Worm (Caenorhabditis elegans) whole organism, L1 larva: ENCODE data around the gene fbxc-31.

Source experiments
- C04F5.9 ChIP-seq: sonication (generic microtip); optimal IDR thresholded peaks from 2 replicates; lab custom pipeline; 2016; ENCODE audit warnings: missing genetic modification characterization, missing compliant biosample characterization
- aha-1 ChIP-seq: fragments of 150-350 bp; optimal IDR thresholded peaks from 2 replicates; lab custom pipeline; 2014; ENCODE audit warnings: missing biosample characterization, missing genetic modification characterization
- alr-1 ChIP-seq: fragments of 200-800 bp; sonication (Bioruptor generic); optimal IDR thresholded peaks from 2 replicates; lab custom pipeline; 2018; ENCODE audit warnings: borderline replicate concordance, mild to moderate bottlenecking, missing genetic modification characterization, missing compliant biosample characterization
- aly-2 ChIP-seq: fragments of 150-350 bp; optimal IDR thresholded peaks from 2 replicates; lab custom pipeline; 2014; ENCODE audit warnings: missing biosample characterization, missing genetic modification characterization
- ceh-82 ChIP-seq, 3 experiments: fragments of 150-350 bp in 1 of 3; sonication (generic microtip) in 2 of 3; optimal IDR thresholded peaks; 2 replicates each; lab custom pipeline; 2014 to 2017; ENCODE audit warnings: missing biosample characterization in 3 of 3, missing genetic modification characterization in 3 of 3
- ces-1 ChIP-seq: fragments of 150-350 bp; optimal IDR thresholded peaks from 2 replicates; lab custom pipeline; 2014; ENCODE audit warnings: missing biosample characterization, missing genetic modification reagents, missing genetic modification characterization
- dpl-1 ChIP-seq, 3 experiments: fragments of 150-350 bp in 2 of 3; sonication (generic microtip) in 1 of 3; optimal IDR thresholded peaks; 2 replicates each; lab custom pipeline; 2014 to 2017; ENCODE audit warnings: missing biosample characterization in 3 of 3, missing genetic modification characterization in 3 of 3, missing genetic modification reagents in 3 of 3
- dsc-1 ChIP-seq: sonication (generic microtip); optimal IDR thresholded peaks from 2 replicates; lab custom pipeline; 2016; ENCODE audit warnings: mild to moderate bottlenecking, missing genetic modification characterization, missing compliant biosample characterization
- efl-1 ChIP-seq, 4 experiments: fragments of 150-350 bp; optimal IDR thresholded peaks in 3 of 4; peaks in 1 of 4; 1 replicate in 1 of 4; 2 replicates in 3 of 4; lab custom pipeline; 2014; ENCODE audit warnings: missing biosample characterization in 2 of 4, missing genetic modification characterization in 2 of 4, missing genetic modification reagents in 2 of 4
- efl-3 ChIP-seq: fragments of 200-800 bp; sonication (Bioruptor generic); optimal IDR thresholded peaks from 2 replicates; lab custom pipeline; 2018; ENCODE audit warnings: mild to moderate bottlenecking, missing genetic modification characterization, missing compliant biosample characterization
- egl-13 ChIP-seq: sonication (generic microtip); optimal IDR thresholded peaks from 2 replicates; lab custom pipeline; 2016; ENCODE audit warnings: missing genotype, missing genetic modification reagents, missing genetic modification characterization, missing compliant biosample characterization
- egl-27 ChIP-seq, 2 experiments: fragments of 150-350 bp in 1 of 2; sonication (generic microtip); optimal IDR thresholded peaks; 3 replicates each; lab custom pipeline; 2017 to 2018; ENCODE audit warnings: missing biosample characterization in 2 of 2, missing genetic modification characterization in 2 of 2, missing genetic modification reagents in 2 of 2
- elt-2 ChIP-seq: sonication (generic microtip); optimal IDR thresholded peaks from 2 replicates; lab custom pipeline; 2016; ENCODE audit warnings: missing genetic modification characterization, mild to moderate bottlenecking, inconsistent platforms, missing compliant biosample characterization, missing genetic modification reagents
- elt-3 ChIP-seq, 6 experiments: fragments of 150-350 bp in 1 of 6; sonication (generic microtip); optimal IDR thresholded peaks; 2 replicates each; lab custom pipeline; 2017 to 2018; ENCODE audit warnings: missing biosample characterization in 6 of 6, missing genetic modification characterization in 6 of 6, inconsistent platforms in 1 of 6
- ets-5 ChIP-seq: fragments of 200-800 bp; sonication (Bioruptor generic); IDR thresholded peaks from 2 replicates; pipeline ENCODE4 v1.3.6; 2022; ENCODE audit warnings: missing genetic modification characterization, missing compliant biosample characterization
- fkh-10 ChIP-seq: sonication (generic microtip); optimal IDR thresholded peaks from 2 replicates; lab custom pipeline; 2017; ENCODE audit warnings: missing biosample characterization, missing genetic modification reagents, missing genetic modification characterization
- fkh-4 ChIP-seq: sonication (generic microtip); optimal IDR thresholded peaks from 2 replicates; lab custom pipeline; 2016; ENCODE audit warnings: missing compliant biosample characterization, missing genetic modification characterization, borderline replicate concordance
- fkh-8 ChIP-seq: sonication (generic microtip); optimal IDR thresholded peaks from 2 replicates; lab custom pipeline; 2016; ENCODE audit warnings: mild to moderate bottlenecking, missing genetic modification characterization, missing compliant biosample characterization
- fos-1 ChIP-seq: fragments of 150-350 bp; optimal IDR thresholded peaks from 2 replicates; lab custom pipeline; 2014; ENCODE audit warnings: missing biosample characterization, missing genetic modification characterization
- lin-14 ChIP-seq: fragments of 200-800 bp; sonication (Bioruptor generic); optimal IDR thresholded peaks from 2 replicates; lab custom pipeline; 2018; ENCODE audit warnings: mild to moderate bottlenecking, missing genetic modification characterization, moderate library complexity, missing compliant biosample characterization
- lin-35 ChIP-seq, 2 experiments: fragments of 150-350 bp; optimal IDR thresholded peaks; 2 replicates each; lab custom pipeline; 2014; ENCODE audit warnings: missing biosample characterization in 2 of 2, missing genetic modification characterization in 2 of 2, missing genetic modification reagents in 2 of 2
- lir-3 ChIP-seq: sonication (generic microtip); optimal IDR thresholded peaks from 2 replicates; lab custom pipeline; 2016; ENCODE audit warnings: mild to moderate bottlenecking, missing genetic modification characterization, moderate library complexity, missing compliant biosample characterization; ENCODE audit not compliant: poor library complexity
- lsy-2 ChIP-seq, 2 experiments: fragments of 150-350 bp; optimal IDR thresholded peaks; 2 replicates each; lab custom pipeline; 2014; ENCODE audit warnings: missing biosample characterization in 2 of 2, missing genetic modification characterization in 2 of 2
- mab-9 ChIP-seq: fragments of 200-800 bp; sonication (Bioruptor generic); IDR thresholded peaks from 2 replicates; pipeline ENCODE4 v1.3.6; 2022; ENCODE audit warnings: missing genetic modification reagents, missing genetic modification characterization, missing compliant biosample characterization
- mdl-1 ChIP-seq, 2 experiments: fragments of 150-350 bp; optimal IDR thresholded peaks; 2 replicates each; lab custom pipeline; 2014 to 2017; ENCODE audit warnings: missing biosample characterization in 2 of 2, missing genetic modification characterization in 2 of 2, inconsistent platforms in 1 of 2
- mef-2 ChIP-seq: fragments of 150-350 bp; optimal IDR thresholded peaks from 2 replicates; lab custom pipeline; 2014; ENCODE audit warnings: missing biosample characterization, missing genetic modification characterization
- mep-1 ChIP-seq: fragments of 150-350 bp; optimal IDR thresholded peaks from 2 replicates; lab custom pipeline; 2014; ENCODE audit warnings: missing biosample characterization, missing genetic modification characterization
- nhr-12 ChIP-seq: sonication (generic microtip); optimal IDR thresholded peaks from 2 replicates; lab custom pipeline; 2017; ENCODE audit warnings: missing biosample characterization, missing genetic modification characterization
- nhr-47 ChIP-seq: sonication (generic microtip); optimal IDR thresholded peaks from 2 replicates; lab custom pipeline; 2016; ENCODE audit warnings: mild to moderate bottlenecking, missing genetic modification characterization, moderate library complexity, missing compliant biosample characterization
- nhr-77 ChIP-seq: fragments of 150-350 bp; optimal IDR thresholded peaks from 2 replicates; lab custom pipeline; 2014; ENCODE audit warnings: missing biosample characterization, missing genetic modification characterization
- nhr-85 ChIP-seq: sonication (generic microtip); peaks from one replicate; lab custom pipeline; 2016; ENCODE audit warnings: missing genetic modification characterization, inconsistent platforms, missing compliant biosample characterization
- pqm-1 ChIP-seq: sonication (generic microtip); optimal IDR thresholded peaks from 3 replicates; lab custom pipeline; 2017; ENCODE audit warnings: missing biosample characterization, missing genetic modification characterization
- rnt-1 ChIP-seq: sonication (generic microtip); optimal IDR thresholded peaks from 2 replicates; lab custom pipeline; 2016; ENCODE audit warnings: mild to moderate bottlenecking, missing genetic modification characterization, moderate library complexity, missing compliant biosample characterization
- sox-4 ChIP-seq: sonication (generic microtip); optimal IDR thresholded peaks from 2 replicates; lab custom pipeline; 2016; ENCODE audit warnings: missing genetic modification characterization, missing compliant biosample characterization
- sptf-1 ChIP-seq: fragments of 150-350 bp; optimal IDR thresholded peaks from 2 replicates; lab custom pipeline; 2014; ENCODE audit warnings: missing biosample characterization, missing genetic modification characterization
- swsn-7 ChIP-seq: sonication (generic microtip); optimal IDR thresholded peaks from 2 replicates; lab custom pipeline; 2016; ENCODE audit warnings: missing genetic modification characterization, missing compliant biosample characterization
- tbx-2 ChIP-seq: sonication (generic microtip); optimal IDR thresholded peaks from 2 replicates; lab custom pipeline; 2016; ENCODE audit warnings: missing genetic modification characterization, missing compliant biosample characterization
- unc-130 ChIP-seq: fragments of 150-350 bp; optimal IDR thresholded peaks from 2 replicates; lab custom pipeline; 2017; ENCODE audit warnings: missing biosample characterization, missing genetic modification characterization, inconsistent platforms
- unc-62 ChIP-seq: fragments of 150-350 bp; optimal IDR thresholded peaks from 2 replicates; lab custom pipeline; 2014; ENCODE audit warnings: missing biosample characterization, missing genetic modification reagents, missing genetic modification characterization
- unc-86 ChIP-seq: sonication (generic microtip); optimal IDR thresholded peaks from 2 replicates; lab custom pipeline; 2016; ENCODE audit warnings: missing genetic modification characterization, missing compliant biosample characterization
- unc-98 ChIP-seq: fragments of 200-800 bp; sonication (Bioruptor generic); IDR thresholded peaks from 2 replicates; pipeline ENCODE4 v1.3.6; 2022; ENCODE audit warnings: missing genetic modification characterization, missing compliant biosample characterization
- vab-15 ChIP-seq: sonication (generic microtip); optimal IDR thresholded peaks from 2 replicates; lab custom pipeline; 2017; ENCODE audit warnings: missing genotype, mild to moderate bottlenecking, missing genetic modification characterization, missing compliant biosample characterization
- xbp-1 ChIP-seq: sonication (generic microtip); optimal IDR thresholded peaks from 2 replicates; lab custom pipeline; 2016; ENCODE audit warnings: missing genetic modification characterization, missing compliant biosample characterization
- zag-1 ChIP-seq: fragments of 150-350 bp; optimal IDR thresholded peaks from 2 replicates; lab custom pipeline; 2014; ENCODE audit warnings: missing biosample characterization, missing genetic modification characterization
- ztf-11 ChIP-seq, 2 experiments: sonication (generic microtip); optimal IDR thresholded peaks; 2 replicates each; lab custom pipeline; 2016 to 2017; ENCODE audit warnings: missing genetic modification characterization in 2 of 2, missing biosample characterization in 1 of 2, missing compliant biosample characterization in 1 of 2

The fbxc-31 gene

DNA sequence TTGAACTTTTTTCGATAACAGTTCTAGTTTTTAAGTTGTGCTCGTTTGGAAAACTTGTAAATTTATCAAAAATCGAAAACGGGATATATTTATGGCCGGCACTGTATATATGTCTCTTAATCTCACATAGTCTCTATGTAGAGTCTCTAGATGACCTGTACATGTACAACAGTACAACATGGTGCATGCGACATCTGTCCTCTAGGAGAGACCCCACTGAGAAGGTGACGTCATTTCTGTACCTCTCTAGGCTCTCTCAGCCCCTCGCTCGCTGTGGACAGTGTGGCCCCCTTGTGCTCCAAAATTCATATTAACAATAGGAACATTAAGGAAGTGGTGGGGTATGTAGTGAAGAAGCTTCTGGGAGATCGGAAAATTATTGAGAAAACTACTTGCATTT is 25.5 kb downstream of the fbxc-31 start:
- TF ChIP-seq unc-86 (tag; lab: Kevin White, UChicago) (no peak), nhr-77 (tag; lab: Kevin White, UChicago) (no peak)

DNA sequence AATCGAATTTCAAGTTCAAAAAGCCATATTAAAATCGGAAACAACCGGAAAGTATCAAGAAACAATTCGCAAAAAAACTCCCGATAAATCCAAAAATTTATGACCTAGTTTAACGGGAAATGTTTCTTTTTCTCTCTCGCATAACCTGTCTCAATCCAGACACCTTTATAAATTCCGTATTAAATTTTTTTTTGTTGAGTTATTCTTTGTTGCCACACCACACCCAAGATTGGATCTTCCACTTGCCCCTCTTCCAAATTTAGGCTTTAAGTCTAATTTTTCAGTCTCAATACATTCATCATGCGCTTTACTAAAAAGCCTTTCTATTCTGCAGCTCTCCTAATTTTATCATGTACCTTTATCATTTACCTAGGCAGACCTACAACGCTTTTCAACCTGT is 26.8 kb downstream of the fbxc-31 start, which contains the start of gene R07C3.3:
Gene R07C3.3 (plus strand): TSS at position 301 of the 400 bp plus-strand sequence.
- no peak for TF ChIP-seq tbx-2 (tag; lab: Kevin White, UChicago)
- no peak for TF ChIP-seq C04F5.9 (tag; lab: Kevin White, UChicago)
- TF ChIP-seq ztf-11 (tag; optimal IDR thresholded peaks at IDR 0.05; lab: Kevin White, UChicago), result no peak
- TF ChIP-seq xbp-1 (tag; lab: Kevin White, UChicago), result no peak
- no peak for TF ChIP-seq nhr-47 (tag; lab: Kevin White, UChicago)
- no peak for TF ChIP-seq ets-5 (GFP tag; lab: Robert Waterston, UW)
- no peak for TF ChIP-seq aly-2
- TF ChIP-seq vab-15 (tag; lab: Kevin White, UChicago), result no peak
- no peak for TF ChIP-seq sox-4 (tag; lab: Kevin White, UChicago)
- TF ChIP-seq pqm-1 (tag; lab: Kevin White, UChicago), result no peak
- TF ChIP-seq mep-1, result no peak
- TF ChIP-seq lsy-2 (tag; optimal IDR thresholded peaks at IDR 0.05; lab: Kevin White, UChicago), result no peak
- no peak for TF ChIP-seq efl-3 (GFP tag; lab: Kevin White, UChicago)
- TF ChIP-seq fos-1, result no peak
- TF ChIP-seq rnt-1, result no peak
- TF ChIP-seq mef-2 (tag; lab: Kevin White, UChicago), result no peak
- TF ChIP-seq egl-13 (tag; lab: Kevin White, UChicago), result no peak
- TF ChIP-seq unc-98 (GFP tag; lab: Robert Waterston, UW), result no peak
- TF ChIP-seq fkh-10, result no peak

ce11 chrII:940779-941178 is 29.0 kb downstream of the fbxc-31 start, which contains the start of gene fbxc-36:
Gene fbxc-36 (plus strand): TSS chrII:940983.
- no peak for TF ChIP-seq lsy-2 (tag; optimal IDR thresholded peaks at IDR 0.05; lab: Kevin White, UChicago)
- TF ChIP-seq fkh-4 (tag; lab: Kevin White, UChicago), result no peak
- no peak for TF ChIP-seq dsc-1
- TF ChIP-seq lin-35 (GFP tag; optimal IDR thresholded peaks at IDR 0.05; lab: Kevin White, UChicago), result peak in 1 of 2 experiments; percentile 42
- TF ChIP-seq zag-1 (tag; lab: Kevin White, UChicago), result no peak
- no peak for TF ChIP-seq efl-1 (optimal IDR thresholded peaks at IDR 0.05; lab: Kevin White, UChicago)
- TF ChIP-seq efl-1 (GFP tag; optimal IDR thresholded peaks at IDR 0.05 in 1 of 2; lab: Kevin White, UChicago), result peak in 1 of 2 experiments; percentile 86
- TF ChIP-seq unc-62 (GFP tag; lab: Kevin White, UChicago), result no peak
- peak in 1 of 2 experiments; percentile 5 for TF ChIP-seq mdl-1 (tag; optimal IDR thresholded peaks at IDR 0.05; lab: Kevin White, UChicago)
- TF ChIP-seq unc-98 (GFP tag; lab: Robert Waterston, UW), result no peak
- no peak for TF ChIP-seq tbx-2 (tag; lab: Kevin White, UChicago)
- no peak for TF ChIP-seq pqm-1 (tag; lab: Kevin White, UChicago)
- no peak for TF ChIP-seq sptf-1
- peak; percentile 67 for TF ChIP-seq nhr-85
- no peak for TF ChIP-seq dpl-1 (GFP tag; optimal IDR thresholded peaks at IDR 0.05; lab: Kevin White, UChicago)
- TF ChIP-seq egl-27 (tag; optimal IDR thresholded peaks at IDR 0.05; lab: Kevin White, UChicago), result no peak
- no peak for TF ChIP-seq swsn-7 (tag; lab: Kevin White, UChicago)
- TF ChIP-seq mab-9 (GFP tag; lab: Robert Waterston, UW), result no peak
- no peak for TF ChIP-seq fkh-8

- TF ChIP-seq nhr-85 (no peak), nhr-12 (tag; lab: Kevin White, UChicago) (no peak), unc-130 (tag; lab: Kevin White, UChicago) (no peak), lin-14 (GFP tag; lab: Kevin White, UChicago) (no peak), elt-3 (tag; optimal IDR thresholded peaks at IDR 0.05; lab: Kevin White, UChicago) (no peak), fkh-10 (no peak), dsc-1 (no peak), pqm-1 (tag; lab: Kevin White, UChicago) (peak; percentile 15), aha-1 (no peak), alr-1 (tag; lab: Kevin White, UChicago) (no peak), fkh-8 (no peak), lir-3 (tag; lab: Kevin White, UChicago) (no peak), fos-1 (no peak), ces-1 (GFP tag; lab: Kevin White, UChicago) (no peak), elt-2 (tag; lab: Kevin White, UChicago) (peak; percentile 94), ceh-82 (tag; optimal IDR thresholded peaks at IDR 0.05; lab: Kevin White, UChicago) (no peak), lin-35 (GFP tag; optimal IDR thresholded peaks at IDR 0.05; lab: Kevin White, UChicago) (peak in 1 of 2 experiments; percentile 20), aly-2 (no peak)
These were observed 32.0 kb downstream of the fbxc-31 start, which contains the start of gene clec-43 for ce11 chrII:943773-944172. Gene clec-43 (plus strand): TSS chrII:944066.
